Fruit fly (Drosophila melanogaster): Measurements from ENCODE around the gene COX5BL.

The COX5BL gene

dm6 chr2L:6566020-6566687 is 6.9 kb downstream of the COX5BL start, which contains the start of gene CG13766 (continued):
- TF ChIP-seq croc (GFP tag; conservative IDR thresholded peaks at IDR 0.05) (no peak), CG15696 (tag; optimal IDR thresholded peaks at IDR 0.05) (no peak), grn (GFP tag; optimal IDR thresholded peaks at IDR 0.05) (no peak), CkIIα-i1 (GFP tag; IDR thresholded peaks at IDR 0.05) (no peak), cas (GFP tag; IDR thresholded peaks at IDR 0.05) (no peak), Adf1 (GFP tag; IDR thresholded peaks at IDR 0.05) (no peak), E2f1 (GFP tag; IDR thresholded peaks at IDR 0.05) (no peak), CG12299 (tag; optimal IDR thresholded peaks at IDR 0.05) (no peak), chinmo (GFP tag; IDR thresholded peaks at IDR 0.05; ENCODE audit: partially characterized antibody) (peak; percentile 97), Myb (GFP tag; optimal IDR thresholded peaks at IDR 0.05) (no peak), CG16863 (GFP tag; optimal IDR thresholded peaks at IDR 0.05) (no peak), inv (GFP tag; IDR thresholded peaks at IDR 0.05; ENCODE audit: partially characterized antibody) (peak; percentile 75), Tbp (GFP tag; optimal IDR thresholded peaks at IDR 0.05) (no peak), schlank (tag; optimal IDR thresholded peaks at IDR 0.05) (no peak), CG1602 (GFP tag; optimal IDR thresholded peaks at IDR 0.05) (no peak), sc (optimal IDR thresholded peaks at IDR 0.05) (no peak), sc (GFP tag; optimal IDR thresholded peaks at IDR 0.05) (no peak), CG8765 (GFP tag; IDR thresholded peaks at IDR 0.05) (no peak), CG10959 (GFP tag; IDR thresholded peaks at IDR 0.05) (no peak), CG1832 (GFP tag; optimal IDR thresholded peaks at IDR 0.05) (no peak), CG4707 (GFP tag; optimal IDR thresholded peaks at IDR 0.05) (no peak), CG17359 (tag; optimal IDR thresholded peaks at IDR 0.05) (no peak), GATAe (GFP tag; conservative IDR thresholded peaks at IDR 0.05) (no peak), CG33557 (GFP tag; optimal IDR thresholded peaks at IDR 0.05) (no peak), z (GFP tag; IDR thresholded peaks at IDR 0.05) (no peak), Elba2 (GFP tag; optimal IDR thresholded peaks at IDR 0.05) (no peak), CG6683 (GFP tag; optimal IDR thresholded peaks at IDR 0.05) (no peak), Atf6 (GFP tag; IDR thresholded peaks at IDR 0.05) (no peak), Rfx (GFP tag; IDR thresholded peaks at IDR 0.05) (no peak), nmo (GFP tag; optimal IDR thresholded peaks at IDR 0.05) (peak; percentile 32), Rx (GFP tag; IDR thresholded peaks at IDR 0.05) (no peak), ATbp (GFP tag; optimal IDR thresholded peaks at IDR 0.05) (no peak), HLH3B (GFP tag; IDR thresholded peaks at IDR 0.05) (no peak), salm (tag; optimal IDR thresholded peaks at IDR 0.05) (no peak), ssp (GFP tag; IDR thresholded peaks at IDR 0.05) (no peak), tio (GFP tag; optimal IDR thresholded peaks at IDR 0.05) (no peak)

- TF ChIP-seq slbo (GFP tag; IDR thresholded peaks at IDR 0.05) (no peak), CG8290 (GFP tag; optimal IDR thresholded peaks at IDR 0.05) (peak; percentile 75), CG8290 (tag; optimal IDR thresholded peaks at IDR 0.05) (peak in 1 of 2 experiments; percentile 52), CG17612 (GFP tag; IDR thresholded peaks at IDR 0.05) (peak; percentile 74), CG6765 (GFP tag; optimal IDR thresholded peaks at IDR 0.05) (no peak), CG9817 (tag; optimal IDR thresholded peaks at IDR 0.05) (no peak), her (GFP tag; optimal IDR thresholded peaks at IDR 0.05) (no peak)
Measured at dm6 chr2L:6579045-6579444, 19.8 kb downstream of the COX5BL start.
